Worm (Caenorhabditis elegans) whole organism, L4 larva: ENCODE measurements around the gene lon-3.

ENCODE experiments used
- jun-1 ChIP-seq: fragments of 150-350 bp; optimal IDR thresholded peaks from 2 replicates; lab custom pipeline; 2014; ENCODE audit warnings: missing biosample characterization, missing genetic modification reagents, missing genetic modification characterization
- nhr-237 ChIP-seq: sonication (generic microtip); optimal IDR thresholded peaks from 2 replicates; lab custom pipeline; 2017; ENCODE audit warnings: missing biosample characterization, missing genetic modification characterization

- TF ChIP-seq nhr-237 (tag; lab: Kevin White, UChicago) (no peak), jun-1 (tag; lab: Kevin White, UChicago) (no peak)
Observed at ce11 chrV:12209951-12210350, 11.5 kb upstream of the lon-3 start.
